Worm (Caenorhabditis elegans) whole organism, late embryonic: ENCODE measurements around the gene tag-241.

Source experiments
- K02D7.2 ChIP-seq: sonication (generic microtip); optimal IDR thresholded peaks from 2 replicates; lab custom pipeline; 2017; ENCODE audit warnings: mild to moderate bottlenecking, missing genetic modification characterization, missing compliant biosample characterization
- T23F11.4 ChIP-seq: fragments of 200-800 bp; sonication (Bioruptor generic); optimal IDR thresholded peaks from 2 replicates; lab custom pipeline; 2018; ENCODE audit warnings: mild to moderate bottlenecking, missing genetic modification characterization, missing compliant biosample characterization
- ahr-1 ChIP-seq: sonication (generic microtip); optimal IDR thresholded peaks from 2 replicates; lab custom pipeline; 2016; ENCODE audit warnings: missing genetic modification characterization, missing compliant biosample characterization
- ceh-18 ChIP-seq: sonication (generic microtip); optimal IDR thresholded peaks from 2 replicates; lab custom pipeline; 2016; ENCODE audit warnings: missing genetic modification characterization, missing compliant biosample characterization
- ceh-22 ChIP-seq: sonication (generic microtip); optimal IDR thresholded peaks from 2 replicates; lab custom pipeline; 2017; ENCODE audit warnings: missing biosample characterization, missing genetic modification characterization
- ceh-30 ChIP-seq: fragments of 150-350 bp; optimal IDR thresholded peaks from 2 replicates; lab custom pipeline; 2014; ENCODE audit warnings: missing biosample characterization, missing genetic modification characterization
- ceh-34 ChIP-seq: sonication (generic microtip); optimal IDR thresholded peaks from 2 replicates; lab custom pipeline; 2016; ENCODE audit warnings: mild to moderate bottlenecking, missing genetic modification characterization, missing compliant biosample characterization
- ceh-9 ChIP-seq: sonication (generic microtip); optimal IDR thresholded peaks from 2 replicates; lab custom pipeline; 2016; ENCODE audit warnings: mild to moderate bottlenecking, missing genetic modification characterization, inconsistent platforms, missing compliant biosample characterization
- dve-1 ChIP-seq: sonication (generic microtip); optimal IDR thresholded peaks from 2 replicates; lab custom pipeline; 2017; ENCODE audit warnings: antibody characterized with exemption, mild to moderate bottlenecking, missing genetic modification characterization, missing compliant biosample characterization
- elt-2 ChIP-seq: sonication (generic microtip); optimal IDR thresholded peaks from 2 replicates; lab custom pipeline; 2016; ENCODE audit warnings: missing genetic modification reagents, missing genetic modification characterization, missing compliant biosample characterization
- elt-4 ChIP-seq: sonication (generic microtip); optimal IDR thresholded peaks from 2 replicates; lab custom pipeline; 2016; ENCODE audit warnings: missing genetic modification characterization, missing compliant biosample characterization
- ets-4 ChIP-seq: sonication (generic microtip); optimal IDR thresholded peaks from 2 replicates; lab custom pipeline; 2016; ENCODE audit warnings: missing genetic modification characterization, missing compliant biosample characterization
- eyg-1 ChIP-seq: sonication (generic microtip); optimal IDR thresholded peaks from 2 replicates; lab custom pipeline; 2016; ENCODE audit warnings: missing genotype, missing genetic modification characterization, missing compliant biosample characterization
- fkh-10 ChIP-seq: fragments of 150-350 bp; optimal IDR thresholded peaks from 2 replicates; lab custom pipeline; 2014; ENCODE audit warnings: missing biosample characterization, missing genetic modification reagents, missing genetic modification characterization
- gmeb-2 ChIP-seq: sonication (generic microtip); optimal IDR thresholded peaks from 2 replicates; lab custom pipeline; 2016; ENCODE audit warnings: missing genetic modification characterization, inconsistent platforms, missing compliant biosample characterization
- hlh-13 ChIP-seq: fragments of 200-800 bp; sonication (Bioruptor generic); optimal IDR thresholded peaks from 2 replicates; lab custom pipeline; 2018; ENCODE audit warnings: mild to moderate bottlenecking, missing genetic modification characterization, missing compliant biosample characterization
- hlh-15 ChIP-seq: sonication (generic microtip); optimal IDR thresholded peaks from 2 replicates; lab custom pipeline; 2016; ENCODE audit warnings: missing genetic modification characterization, missing compliant biosample characterization
- hlh-6 ChIP-seq: sonication (generic microtip); optimal IDR thresholded peaks from 2 replicates; lab custom pipeline; 2016; ENCODE audit warnings: missing genotype, missing genetic modification characterization, missing compliant biosample characterization
- hlh-8 ChIP-seq: sonication (generic microtip); optimal IDR thresholded peaks from 2 replicates; lab custom pipeline; 2016; ENCODE audit warnings: missing genotype, missing genetic modification characterization, missing compliant biosample characterization
- madf-2 ChIP-seq: sonication (generic microtip); optimal IDR thresholded peaks from 2 replicates; lab custom pipeline; 2017; ENCODE audit warnings: missing genetic modification characterization, missing compliant biosample characterization
- nfya-1 ChIP-seq: sonication (generic microtip); optimal IDR thresholded peaks from 2 replicates; lab custom pipeline; 2017; ENCODE audit warnings: missing genetic modification characterization, mild to moderate bottlenecking, missing compliant biosample characterization, antibody characterized with exemption, moderate library complexity
- nhr-11 ChIP-seq: fragments of 150-350 bp; optimal IDR thresholded peaks from 2 replicates; lab custom pipeline; 2014; ENCODE audit warnings: missing biosample characterization, missing genetic modification characterization
- nhr-232 ChIP-seq: sonication (generic microtip); optimal IDR thresholded peaks from 2 replicates; lab custom pipeline; 2016; ENCODE audit warnings: missing genetic modification characterization, missing compliant biosample characterization
- pag-3 ChIP-seq: sonication (generic microtip); optimal IDR thresholded peaks from 2 replicates; lab custom pipeline; 2016; ENCODE audit warnings: missing compliant biosample characterization, missing genetic modification characterization, borderline replicate concordance
- pat-9 ChIP-seq: fragments of 200-800 bp; sonication (Bioruptor generic); optimal IDR thresholded peaks from 2 replicates; lab custom pipeline; 2018; ENCODE audit warnings: mild to moderate bottlenecking, missing genetic modification characterization, moderate library complexity, missing compliant biosample characterization
- pax-1 ChIP-seq: fragments of 150-350 bp; optimal IDR thresholded peaks from 2 replicates; lab custom pipeline; 2014; ENCODE audit warnings: missing biosample characterization, missing genetic modification characterization
- pha-2 ChIP-seq: sonication (generic microtip); optimal IDR thresholded peaks from 2 replicates; lab custom pipeline; 2017; ENCODE audit warnings: mild to moderate bottlenecking, missing genetic modification characterization, missing compliant biosample characterization
- rnt-1 ChIP-seq: sonication (generic microtip); optimal IDR thresholded peaks from 2 replicates; lab custom pipeline; 2016; ENCODE audit warnings: missing genetic modification characterization, missing compliant biosample characterization
- sox-4 ChIP-seq: sonication (generic microtip); optimal IDR thresholded peaks from 2 replicates; lab custom pipeline; 2017; ENCODE audit warnings: mild to moderate bottlenecking, missing genetic modification characterization, inconsistent platforms, missing compliant biosample characterization
- syd-9 ChIP-seq: sonication (generic microtip); optimal IDR thresholded peaks from 2 replicates; lab custom pipeline; 2016; ENCODE audit warnings: mild to moderate bottlenecking, missing genetic modification characterization, moderate library complexity, missing compliant biosample characterization
- tbx-2 ChIP-seq: sonication (generic microtip); optimal IDR thresholded peaks from 2 replicates; lab custom pipeline; 2016; ENCODE audit warnings: missing genetic modification characterization, missing compliant biosample characterization
- unc-3 ChIP-seq, 2 experiments: fragments of 200-800 bp in 1 of 2; sonication (Bioruptor generic) in 1 of 2; sonication (generic microtip) in 1 of 2; conservative IDR thresholded peaks in 1 of 2; optimal IDR thresholded peaks in 1 of 2; 2 replicates each; pipeline versions ENCODE4 v1.3.6 to Lab custom; 2016 to 2022; ENCODE audit warnings: missing compliant biosample characterization in 2 of 2, missing genetic modification characterization in 2 of 2, missing genetic modification reagents in 1 of 2
- unc-86 ChIP-seq: sonication (generic microtip); optimal IDR thresholded peaks from 2 replicates; lab custom pipeline; 2016; ENCODE audit warnings: missing genetic modification characterization, missing compliant biosample characterization
- zip-5 ChIP-seq: sonication (generic microtip); optimal IDR thresholded peaks from 2 replicates; lab custom pipeline; 2016; ENCODE audit warnings: missing genetic modification characterization, missing compliant biosample characterization

tag-241 gene

ce11 chrX:11827528-11827927, 3.7 kb downstream of the tag-241 start:
- TF ChIP-seq dve-1 (tag; lab: Kevin White, UChicago) (no peak), tbx-2 (tag; lab: Kevin White, UChicago) (no peak), nfya-1 (tag; lab: Kevin White, UChicago) (no peak), elt-2 (tag; lab: Kevin White, UChicago) (no peak), sox-4 (tag; lab: Kevin White, UChicago) (no peak), zip-5 (tag; lab: Kevin White, UChicago) (no peak), pax-1 (tag; lab: Kevin White, UChicago) (no peak), K02D7.2 (no peak), unc-3 (GFP tag; conservative IDR thresholded peaks at IDR 0.05; lab: Robert Waterston, UW) (no peak), unc-3 (tag; optimal IDR thresholded peaks at IDR 0.05; lab: Kevin White, UChicago) (no peak), ceh-30 (tag; lab: Kevin White, UChicago) (no peak), ets-4 (no peak), madf-2 (no peak), pat-9 (tag; lab: Kevin White, UChicago) (no peak), fkh-10 (GFP tag; lab: Kevin White, UChicago) (no peak), pha-2 (tag; lab: Kevin White, UChicago) (no peak), T23F11.4 (GFP tag; lab: Kevin White, UChicago) (no peak)

- TF ChIP-seq unc-86 (tag; lab: Kevin White, UChicago) (no peak), ceh-18 (tag; lab: Kevin White, UChicago) (no peak), ets-4 (no peak), pag-3 (no peak), nhr-11 (no peak), unc-3 (GFP tag; conservative IDR thresholded peaks at IDR 0.05; lab: Robert Waterston, UW) (no peak), unc-3 (tag; optimal IDR thresholded peaks at IDR 0.05; lab: Kevin White, UChicago) (no peak)
Observed at ce11 chrX:11828661-11829060, 4.9 kb downstream of the tag-241 start.

- TF ChIP-seq ceh-9 (tag; lab: Kevin White, UChicago), result no peak
- no peak for TF ChIP-seq syd-9 (tag; lab: Kevin White, UChicago)
- no peak for TF ChIP-seq nhr-232 (tag; lab: Kevin White, UChicago)
- no peak for TF ChIP-seq pax-1 (tag; lab: Kevin White, UChicago)
- no peak for TF ChIP-seq pag-3
- TF ChIP-seq ceh-18 (tag; lab: Kevin White, UChicago), result no peak
- TF ChIP-seq ets-4, result no peak
- TF ChIP-seq hlh-6 (tag; lab: Kevin White, UChicago), result no peak
- no peak for TF ChIP-seq ceh-22 (tag; lab: Kevin White, UChicago)
- TF ChIP-seq pat-9 (tag; lab: Kevin White, UChicago), result no peak
- no peak for TF ChIP-seq rnt-1 (tag; lab: Kevin White, UChicago)
Observed at ce11 chrX:11837378-11837777, 13.6 kb downstream of the tag-241 start, which contains the start of gene taf-7.1. Gene taf-7.1 (minus strand): TSS chrX:11837478.

ce11 chrX:11843363-11843762, 19.6 kb downstream of the tag-241 start, which contains the start of gene F54F7.2:
Gene F54F7.2 (plus strand): TSS chrX:11843663.
- no peak for TF ChIP-seq K02D7.2
- no peak for TF ChIP-seq ceh-9 (tag; lab: Kevin White, UChicago)
- TF ChIP-seq eyg-1 (tag; lab: Kevin White, UChicago), result no peak

ce11 chrX:11848618-11849017, 24.8 kb downstream of the tag-241 start, which contains the start of gene F54F7.9:
Gene F54F7.9 (minus strand): TSS chrX:11848718.
- TF ChIP-seq gmeb-2 (tag; lab: Kevin White, UChicago), result no peak

- TF ChIP-seq pat-9 (tag; lab: Kevin White, UChicago), result no peak
- no peak for TF ChIP-seq elt-4 (tag; lab: Kevin White, UChicago)
- TF ChIP-seq ahr-1 (tag; lab: Kevin White, UChicago), result no peak
- TF ChIP-seq hlh-15 (tag; lab: Kevin White, UChicago), result no peak
- TF ChIP-seq hlh-6 (tag; lab: Kevin White, UChicago), result no peak
- no peak for TF ChIP-seq ceh-34 (tag; lab: Kevin White, UChicago)
- TF ChIP-seq hlh-8 (tag; lab: Kevin White, UChicago), result no peak
- no peak for TF ChIP-seq elt-2 (tag; lab: Kevin White, UChicago)
- TF ChIP-seq hlh-13, result no peak
Observed at ce11 chrX:11850082-11850481, 26.3 kb downstream of the tag-241 start, which contains the start of gene F54F7.3. Gene F54F7.3 (minus strand): TSS chrX:11850182.
